Fruit fly (Drosophila melanogaster) ovary, adult (tissue): ENCODE data around the gene CG13282.

Source experiments
- CG17801 ChIP-seq: fragments of 200-800 bp; optimal IDR thresholded peaks from 2 replicates; lab custom pipeline; 2019; ENCODE audit warnings: missing biosample characterization, mild to moderate bottlenecking, missing genetic modification characterization, moderate library complexity; ENCODE audit not compliant: partially characterized antibody

The CG13282 gene

dm6 chr2L:16834402-16834801 is at the start of gene CG13282:
CG13282 (minus strand) TSS chr2L:16834502.
- TF ChIP-seq CG17801 (GFP tag; lab: Kevin White, UChicago), result no peak

dm6 chr2L:16882871-16883849 is 48.9 kb upstream of the CG13282 start:
- TF ChIP-seq CG17801 (GFP tag; lab: Kevin White, UChicago), result no peak

dm6 chr2L:16882372-16882771 is 48.1 kb upstream of the CG13282 start:
- TF ChIP-seq CG17801 (GFP tag; lab: Kevin White, UChicago), result no peak

- peak; percentile 43 for TF ChIP-seq CG17801 (GFP tag; lab: Kevin White, UChicago)
Observed at dm6 chr2L:16880930-16881329, 46.6 kb upstream of the CG13282 start.

dm6 chr2L:16879288-16879687 is 45.0 kb upstream of the CG13282 start, which contains the start of the genes CG32832, CG31743 and CG34313:
CG32832 (minus strand) TSS chr2L:16879290.
CG31743 (plus strand) TSS chr2L:16879517.
CG34313 (plus strand) TSS chr2L:16879517.
- TF ChIP-seq CG17801 (GFP tag; lab: Kevin White, UChicago), result no peak

dm6 chr2L:16877678-16878077 is 43.4 kb upstream of the CG13282 start:
- no peak for TF ChIP-seq CG17801 (GFP tag; lab: Kevin White, UChicago)

dm6 chr2L:16876555-16876954 is 42.3 kb upstream of the CG13282 start:
- no peak for TF ChIP-seq CG17801 (GFP tag; lab: Kevin White, UChicago)

- TF ChIP-seq CG17801 (GFP tag; lab: Kevin White, UChicago), result no peak
Observed at dm6 chr2L:16874924-16875323, 40.6 kb upstream of the CG13282 start.

- TF ChIP-seq CG17801 (GFP tag; lab: Kevin White, UChicago), result no peak
Observed at dm6 chr2L:16868897-16869324, 34.6 kb upstream of the CG13282 start.

dm6 chr2L:16862526-16862925 is 28.2 kb upstream of the CG13282 start:
- TF ChIP-seq CG17801 (GFP tag; lab: Kevin White, UChicago), result no peak

dm6 chr2L:16861126-16861525 is 26.8 kb upstream of the CG13282 start, which contains the start of gene CG6012:
CG6012 (minus strand) TSS chr2L:16861489.
- no peak for TF ChIP-seq CG17801 (GFP tag; lab: Kevin White, UChicago)

dm6 chr2L:16859566-16859965 is 25.3 kb upstream of the CG13282 start:
- no peak for TF ChIP-seq CG17801 (GFP tag; lab: Kevin White, UChicago)

dm6 chr2L:16859103-16859502 is 24.8 kb upstream of the CG13282 start:
- no peak for TF ChIP-seq CG17801 (GFP tag; lab: Kevin White, UChicago)

- TF ChIP-seq CG17801 (GFP tag; lab: Kevin White, UChicago), result no peak
Observed at dm6 chr2L:16858466-16859007, 24.2 kb upstream of the CG13282 start, which contains the start of gene CG31809. CG31809 (minus strand) TSS chr2L:16858714.

- no peak for TF ChIP-seq CG17801 (GFP tag; lab: Kevin White, UChicago)
Observed at dm6 chr2L:16857665-16858064, 23.4 kb upstream of the CG13282 start.
